Fruit fly (Drosophila melanogaster) whole organism, embryonic: ENCODE results near the gene CG46465.
A peak's percentile ranks its signal among the peaks of the same experiment; 100 is the strongest.

Experiments
- Ada2b ChIP-seq: fragments of 200-800 bp; sonication (Bioruptor generic); IDR thresholded peaks from 2 replicates; pipeline ENCODE4 v1.3.6; 2022; ENCODE audit warnings: missing biosample characterization, missing genetic modification characterization
- Bdp1 ChIP-seq: fragments of 200-800 bp; sonication (Bioruptor generic); optimal IDR thresholded peaks from 3 replicates; lab custom pipeline; 2016; ENCODE audit warnings: missing biosample characterization, missing genetic modification characterization
- CG10267 ChIP-seq: fragments of 200-800 bp; sonication (Bioruptor generic); optimal IDR thresholded peaks from 2 replicates; lab custom pipeline; 2018; ENCODE audit warnings: missing biosample characterization, mild to moderate bottlenecking, missing genetic modification characterization, moderate library complexity
- CG10321 ChIP-seq: fragments of 200-800 bp; sonication (Bioruptor generic); IDR thresholded peaks from 2 replicates; pipeline ENCODE4 v1.3.6; 2022; ENCODE audit warnings: missing biosample characterization, missing genetic modification characterization
- CG10543 ChIP-seq: fragments of 200-800 bp; sonication (Bioruptor generic); optimal IDR thresholded peaks from 3 replicates; lab custom pipeline; 2017; ENCODE audit warnings: missing biosample characterization, mild to moderate bottlenecking, missing genetic modification characterization, moderate library complexity
- CG11456 ChIP-seq: fragments of 200-800 bp; sonication (Bioruptor generic); IDR thresholded peaks from 3 replicates; pipeline ENCODE4 v1.3.6; 2022; ENCODE audit warnings: missing biosample characterization, missing genetic modification characterization
- CG12155 ChIP-seq: fragments of 200-800 bp; sonication (Bioruptor generic); optimal IDR thresholded peaks from 3 replicates; lab custom pipeline; 2016; ENCODE audit warnings: missing biosample characterization, missing genetic modification characterization
- CG12219 ChIP-seq: fragments of 200-800 bp; sonication (Bioruptor generic); optimal IDR thresholded peaks from 3 replicates; lab custom pipeline; 2018; ENCODE audit warnings: missing biosample characterization, mild to moderate bottlenecking, missing genetic modification characterization
- CG1233 ChIP-seq: fragments of 200-800 bp; sonication (Bioruptor generic); optimal IDR thresholded peaks from 4 replicates; lab custom pipeline; 2018; ENCODE audit warnings: missing biosample characterization, mild to moderate bottlenecking, missing genetic modification characterization
- CG12744 ChIP-seq: fragments of 200-800 bp; sonication (Bioruptor generic); optimal IDR thresholded peaks from 2 replicates; lab custom pipeline; 2016; ENCODE audit warnings: missing biosample characterization, missing genetic modification characterization
- CG13123 ChIP-seq: fragments of 200-800 bp; sonication (Bioruptor generic); optimal IDR thresholded peaks from 2 replicates; lab custom pipeline; 2016; ENCODE audit warnings: missing biosample characterization, missing genetic modification characterization
- CG14710 ChIP-seq: fragments of 200-800 bp; sonication (Bioruptor generic); optimal IDR thresholded peaks from 3 replicates; lab custom pipeline; 2019; ENCODE audit warnings: missing biosample characterization, mild to moderate bottlenecking, missing genetic modification characterization, moderate library complexity
- CG18476 ChIP-seq: fragments of 200-800 bp; sonication (Bioruptor generic); optimal IDR thresholded peaks from 2 replicates; lab custom pipeline; 2016; ENCODE audit warnings: missing biosample characterization, mild to moderate bottlenecking, missing genetic modification characterization
- CG2116 ChIP-seq: fragments of 200-800 bp; sonication (Bioruptor generic); optimal IDR thresholded peaks from 3 replicates; lab custom pipeline; 2018; ENCODE audit warnings: missing biosample characterization, mild to moderate bottlenecking, missing genetic modification characterization
- CG31388 ChIP-seq: fragments of 200-800 bp; sonication (Bioruptor generic); optimal IDR thresholded peaks from 2 replicates; lab custom pipeline; 2016; ENCODE audit warnings: missing biosample characterization, missing genetic modification characterization
- CG32532 ChIP-seq: fragments of 200-800 bp; sonication (Bioruptor generic); IDR thresholded peaks from 2 replicates; pipeline ENCODE4 v1.3.6; 2022; ENCODE audit warnings: missing biosample characterization, missing genetic modification characterization
- CG4404 ChIP-seq: fragments of 200-800 bp; sonication (Bioruptor generic); IDR thresholded peaks from 2 replicates; pipeline ENCODE4 v1.3.6; 2022; ENCODE audit warnings: missing biosample characterization, missing genetic modification characterization
- CG5245 ChIP-seq: fragments of 200-800 bp; sonication (Bioruptor generic); optimal IDR thresholded peaks from 3 replicates; lab custom pipeline; 2016; ENCODE audit warnings: missing biosample characterization, missing genetic modification characterization
- CG7357 ChIP-seq: fragments of 200-800 bp; sonication (Bioruptor generic); IDR thresholded peaks from 3 replicates; pipeline ENCODE4 v1.3.6; 2022; ENCODE audit warnings: missing biosample characterization, missing genetic modification characterization
- CG9876 ChIP-seq: fragments of 200-800 bp; sonication (Bioruptor generic); optimal IDR thresholded peaks from 2 replicates; lab custom pipeline; 2016; ENCODE audit warnings: missing biosample characterization, missing genetic modification characterization
- Camta ChIP-seq: fragments of 200-800 bp; sonication (Bioruptor generic); optimal IDR thresholded peaks from 2 replicates; lab custom pipeline; 2016; ENCODE audit warnings: missing biosample characterization, missing genetic modification characterization
- CkIIα-i1 ChIP-seq: fragments of 200-800 bp; sonication (Bioruptor generic); IDR thresholded peaks from 2 replicates; pipeline ENCODE4 v1.3.6; 2022; ENCODE audit warnings: missing biosample characterization, missing genetic modification characterization
- D19B ChIP-seq: fragments of 200-800 bp; sonication (Bioruptor generic); optimal IDR thresholded peaks from 2 replicates; lab custom pipeline; 2017; ENCODE audit warnings: missing biosample characterization, mild to moderate bottlenecking, missing genetic modification characterization
- Dek ChIP-seq: fragments of 200-800 bp; sonication (Bioruptor generic); optimal IDR thresholded peaks from 3 replicates; lab custom pipeline; 2019; ENCODE audit warnings: missing biosample characterization, mild to moderate bottlenecking, missing genetic modification characterization, moderate library complexity
- Dip2 ChIP-seq: fragments of 200-800 bp; sonication (Bioruptor generic); IDR thresholded peaks from 2 replicates; pipeline ENCODE4 v1.3.6; 2022; ENCODE audit warnings: missing biosample characterization, missing genetic modification characterization
- E2f2 ChIP-seq: fragments of 200-800 bp; sonication (Bioruptor generic); IDR thresholded peaks from 2 replicates; pipeline ENCODE4 v1.3.6; 2022; ENCODE audit warnings: missing biosample characterization, missing genetic modification characterization
- Elba2 ChIP-seq: fragments of 200-800 bp; sonication (Bioruptor generic); optimal IDR thresholded peaks from 3 replicates; lab custom pipeline; 2016; ENCODE audit warnings: missing biosample characterization, missing genetic modification characterization
- GATAe ChIP-seq: fragments of 200-800 bp; sonication (Bioruptor generic); conservative IDR thresholded peaks from 2 replicates; pipeline ENCODE4 v1.3.6; 2022; ENCODE audit warnings: missing biosample characterization, missing genetic modification characterization
- Lim3 ChIP-seq: fragments of 200-800 bp; sonication (Bioruptor generic); IDR thresholded peaks from 2 replicates; pipeline ENCODE4 v1.3.6; 2022; ENCODE audit warnings: missing biosample characterization, missing genetic modification characterization
- Rfx ChIP-seq: fragments of 200-800 bp; sonication (Bioruptor generic); IDR thresholded peaks from 2 replicates; pipeline ENCODE4 v1.3.6; 2022; ENCODE audit warnings: missing biosample characterization, missing genetic modification characterization
- ase ChIP-seq: fragments of 200-800 bp; sonication (Bioruptor generic); IDR thresholded peaks from 3 replicates; pipeline ENCODE4 v1.3.6; 2022; ENCODE audit warnings: missing biosample characterization, missing genetic modification characterization
- caup ChIP-seq: fragments of 200-800 bp; sonication (Bioruptor generic); optimal IDR thresholded peaks from 3 replicates; lab custom pipeline; 2017; ENCODE audit warnings: missing biosample characterization, mild to moderate bottlenecking, missing genetic modification characterization, moderate library complexity; ENCODE audit not compliant: severe bottlenecking
- dan ChIP-seq: fragments of 200-800 bp; sonication (Bioruptor generic); IDR thresholded peaks from 2 replicates; pipeline ENCODE4 v1.3.6; 2022; ENCODE audit warnings: missing biosample characterization, missing genetic modification characterization
- dm ChIP-seq: fragments of 200-800 bp; sonication (Bioruptor generic); optimal IDR thresholded peaks from 3 replicates; lab custom pipeline; 2016; ENCODE audit warnings: missing biosample characterization, missing genetic modification characterization
- dmrt11E ChIP-seq: fragments of 200-800 bp; sonication (Bioruptor generic); optimal IDR thresholded peaks from 3 replicates; lab custom pipeline; 2018; ENCODE audit warnings: missing biosample characterization, mild to moderate bottlenecking, missing genetic modification characterization, moderate library complexity
- eyg ChIP-seq: fragments of 200-800 bp; sonication (Bioruptor generic); optimal IDR thresholded peaks from 3 replicates; lab custom pipeline; 2016; ENCODE audit warnings: missing biosample characterization, missing genetic modification characterization
- fd96Cb ChIP-seq: fragments of 200-800 bp; sonication (Bioruptor generic); optimal IDR thresholded peaks from 2 replicates; lab custom pipeline; 2018; ENCODE audit warnings: missing biosample characterization, mild to moderate bottlenecking, missing genetic modification characterization, moderate library complexity
- gfzf ChIP-seq: fragments of 200-800 bp; sonication (Bioruptor generic); optimal IDR thresholded peaks from 2 replicates; lab custom pipeline; 2016; ENCODE audit warnings: missing biosample characterization, mild to moderate bottlenecking, missing genetic modification characterization, moderate library complexity
- gsb-n ChIP-seq: fragments of 200-800 bp; sonication (Bioruptor generic); optimal IDR thresholded peaks from 3 replicates; lab custom pipeline; 2018; ENCODE audit warnings: missing biosample characterization, mild to moderate bottlenecking, missing genetic modification characterization
- mam ChIP-seq: fragments of 200-800 bp; sonication (Bioruptor generic); optimal IDR thresholded peaks from 3 replicates; lab custom pipeline; 2016; ENCODE audit warnings: missing biosample characterization, missing genetic modification characterization
- nom ChIP-seq: fragments of 200-800 bp; sonication (Bioruptor generic); optimal IDR thresholded peaks from 2 replicates; lab custom pipeline; 2017; ENCODE audit warnings: missing biosample characterization, missing genetic modification characterization, mild to moderate bottlenecking, moderate library complexity, missing genetic modification reagents
- prd ChIP-seq, 3 experiments: fragments of >200 bp in 2 of 3; fragments of 200-800 bp in 1 of 3; sonication (Bioruptor generic) in 1 of 3; optimal IDR thresholded peaks in 2 of 3; IDR thresholded peaks in 1 of 3; 2 replicates in 2 of 3; 3 replicates in 1 of 3; pipeline versions ENCODE4 v1.3.6 to Lab custom; 2017 to 2022; ENCODE audit warnings: missing biosample characterization in 1 of 3, missing genetic modification characterization in 1 of 3
- pum ChIP-seq: fragments of 200-800 bp; sonication (Bioruptor generic); optimal IDR thresholded peaks from 2 replicates; lab custom pipeline; 2016; ENCODE audit warnings: missing biosample characterization, missing genetic modification characterization
- sc ChIP-seq, 3 experiments: fragments of >200 bp in 2 of 3; fragments of 200-800 bp in 1 of 3; sonication (Bioruptor generic) in 1 of 3; optimal IDR thresholded peaks; 2 replicates in 2 of 3; 3 replicates in 1 of 3; lab custom pipeline; 2017; ENCODE audit warnings: mild to moderate bottlenecking in 1 of 3, missing biosample characterization in 1 of 3, missing genetic modification characterization in 1 of 3, missing genetic modification reagents in 1 of 3
- slou ChIP-seq: fragments of 200-800 bp; sonication (Bioruptor generic); optimal IDR thresholded peaks from 3 replicates; lab custom pipeline; 2016; ENCODE audit warnings: missing biosample characterization, missing genetic modification characterization
- sqz ChIP-seq: fragments of 200-800 bp; sonication (Bioruptor generic); optimal IDR thresholded peaks from 3 replicates; lab custom pipeline; 2018; ENCODE audit warnings: missing biosample characterization, mild to moderate bottlenecking, missing genetic modification characterization
- trh ChIP-seq: fragments of 200-800 bp; sonication (Bioruptor generic); optimal IDR thresholded peaks from 2 replicates; lab custom pipeline; 2016; ENCODE audit warnings: missing biosample characterization, missing genetic modification characterization
- unpg ChIP-seq: fragments of 200-800 bp; sonication (Bioruptor generic); optimal IDR thresholded peaks from 3 replicates; lab custom pipeline; 2018; ENCODE audit warnings: missing biosample characterization, mild to moderate bottlenecking, missing genetic modification characterization, moderate library complexity
- zfh1 ChIP-seq: fragments of 200-800 bp; sonication (Bioruptor generic); IDR thresholded peaks from 3 replicates; pipeline ENCODE4 v1.3.6; 2022; ENCODE audit warnings: missing biosample characterization, missing genetic modification characterization

The CG46465 gene

DNA sequence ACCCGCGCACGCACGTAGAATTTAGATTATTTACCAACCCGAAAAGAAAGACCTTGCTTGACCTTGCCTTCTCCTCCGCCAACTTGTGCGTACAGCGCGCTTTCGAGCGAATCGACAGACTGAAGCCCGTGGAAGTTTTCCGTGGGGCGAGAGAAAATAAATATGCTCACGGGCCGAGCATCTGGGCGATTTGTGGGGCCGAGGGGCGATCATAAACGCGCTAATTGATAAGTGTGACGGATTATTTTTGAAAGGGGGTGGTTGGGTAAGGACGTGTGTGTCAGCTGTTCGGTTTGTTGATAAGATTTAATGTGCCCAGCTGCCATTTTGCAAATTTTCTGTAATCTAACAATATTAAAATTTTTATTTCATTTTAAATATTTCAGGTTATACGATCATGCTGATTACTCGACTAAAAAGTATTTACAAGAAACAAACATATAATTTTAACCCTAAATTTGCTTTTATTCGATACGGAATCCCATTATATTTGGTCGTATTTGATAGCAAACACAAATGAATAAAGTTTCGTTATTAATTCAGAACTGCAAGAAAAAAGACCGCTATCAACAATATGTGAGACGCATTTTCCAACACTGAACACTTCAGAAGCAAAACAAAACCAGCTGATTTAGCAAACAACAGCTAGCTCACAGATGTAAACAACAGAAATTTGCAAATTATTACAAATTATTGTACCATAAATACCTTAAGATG is 18.1 kb upstream of the CG46465 start, which contains the start of the genes L2HGDH and CG10431 (continued):
- TF ChIP-seq zfh1 (GFP tag; lab: Robert Waterston, UW) (0 out of 3 replicates have a peak, but pooled peaks have one; percentile 32), gfzf (GFP tag; lab: Kevin White, UChicago) (peak; percentile 70), CG31388 (GFP tag; lab: Kevin White, UChicago) (no peak), Bdp1 (GFP tag; lab: Kevin White, UChicago) (peak; percentile 46), caup (GFP tag; lab: Kevin White, UChicago) (peak; percentile 34), Dek (tag; lab: Kevin White, UChicago) (peak; percentile 28), fd96Cb (tag; lab: Kevin White, UChicago) (peak; percentile 29), pum (peak; percentile 33), prd (optimal IDR thresholded peaks at IDR 0.05; lab: Kevin White, UChicago) (no peak), prd (GFP tag; IDR thresholded peaks at IDR 0.05; lab: Robert Waterston, UW) (0 out of 3 replicates have a peak, but pooled peaks have one; percentile 9), sqz (GFP tag; lab: Kevin White, UChicago) (no peak), Lim3 (GFP tag; lab: Robert Waterston, UW) (no peak), CG18476 (GFP tag; lab: Kevin White, UChicago) (peak; percentile 62), nom (peak; percentile 30), mam (GFP tag; lab: Kevin White, UChicago) (peak; percentile 21), GATAe (GFP tag; lab: Robert Waterston, UW) (peak; percentile 88), CG4404 (no peak), D19B (GFP tag; lab: Kevin White, UChicago) (peak; percentile 15), CG7357 (GFP tag; lab: Robert Waterston, UW) (no peak), CG2116 (peak; percentile 72), ase (no peak), CkIIα-i1 (GFP tag; lab: Robert Waterston, UW) (no peak), CG11456 (no peak), CG14710 (tag; lab: Kevin White, UChicago) (peak; percentile 83), dm (GFP tag; lab: Kevin White, UChicago) (peak; percentile 42), CG9876 (GFP tag; lab: Kevin White, UChicago) (no peak), eyg (no peak), CG5245 (GFP tag; lab: Kevin White, UChicago) (no peak), Camta (GFP tag; lab: Kevin White, UChicago) (no peak), CG12744 (GFP tag; lab: Kevin White, UChicago) (no peak), CG10321 (no peak), Rfx (GFP tag; lab: Robert Waterston, UW) (peak; percentile 51), trh (GFP tag; lab: Kevin White, UChicago) (no peak), CG10267 (tag; lab: Kevin White, UChicago) (peak; percentile 98), gsb-n (peak; percentile 88), Ada2b (GFP tag; lab: Robert Waterston, UW) (no peak), CG13123 (GFP tag; lab: Kevin White, UChicago) (peak; percentile 21), CG32532 (GFP tag; lab: Robert Waterston, UW) (peak; percentile 46), dmrt11E (tag; lab: Kevin White, UChicago) (peak; percentile 47), dan (GFP tag; lab: Robert Waterston, UW) (no peak), unpg (GFP tag; lab: Kevin White, UChicago) (peak; percentile 58), CG12155 (peak; percentile 33), CG12219 (no peak), Elba2 (no peak), CG10543 (peak; percentile 92), CG1233 (GFP tag; lab: Kevin White, UChicago) (peak; percentile 39), sc (optimal IDR thresholded peaks at IDR 0.05; lab: Kevin White, UChicago) (no peak), sc (GFP tag; optimal IDR thresholded peaks at IDR 0.05; lab: Kevin White, UChicago) (peak; percentile 4), Dip2 (GFP tag; lab: Robert Waterston, UW) (no peak), slou (GFP tag; lab: Kevin White, UChicago) (no peak), E2f2 (GFP tag; lab: Robert Waterston, UW) (0 out of 2 replicates have a peak, but pooled peaks have one; percentile 28)
